Worm (Caenorhabditis elegans) whole organism, young adult: ENCODE data around the gene ugt-12.
A peak's percentile ranks its signal among the peaks of the same experiment; 100 is the strongest.
"Not testable (repeated sequence)": the region's sequence is repeated elsewhere in the genome, so short reads cannot be mapped to it uniquely, and the experiment has no call there.

Experiments used
- B0261.1 ChIP-seq: sonication (generic microtip); optimal IDR thresholded peaks from 2 replicates; lab custom pipeline; 2016; ENCODE audit warnings: mild to moderate bottlenecking, missing genetic modification characterization, moderate library complexity, missing compliant biosample characterization
- D2030.7 ChIP-seq: fragments of 200-800 bp; sonication (Bioruptor generic); IDR thresholded peaks from 2 replicates; pipeline ENCODE4 v1.3.6; 2022; ENCODE audit warnings: missing genetic modification reagents, missing genetic modification characterization, missing compliant biosample characterization
- F49E8.2 ChIP-seq: sonication (generic microtip); optimal IDR thresholded peaks from 3 replicates; lab custom pipeline; 2017; ENCODE audit warnings: missing genetic modification characterization, mild to moderate bottlenecking, missing compliant biosample characterization, antibody characterized with exemption, moderate library complexity; ENCODE audit not compliant: insufficient read depth
- ZK185.1 ChIP-seq: sonication (generic microtip); optimal IDR thresholded peaks from 2 replicates; lab custom pipeline; 2016; ENCODE audit warnings: mild to moderate bottlenecking, missing genetic modification characterization, missing compliant biosample characterization; ENCODE audit not compliant: poor library complexity, severe bottlenecking
- attf-3 ChIP-seq: fragments of 200-800 bp; sonication (Bioruptor generic); conservative IDR thresholded peaks from 2 replicates; pipeline ENCODE4 v1.3.6; 2022; ENCODE audit warnings: missing genetic modification reagents, missing genetic modification characterization, missing compliant biosample characterization
- dox-1 ChIP-seq: fragments of 200-800 bp; sonication (Bioruptor generic); IDR thresholded peaks from 2 replicates; pipeline ENCODE4 v1.3.6; 2022; ENCODE audit warnings: missing genetic modification reagents, missing genetic modification characterization, missing compliant biosample characterization
- dpff-1 ChIP-seq: sonication (generic microtip); optimal IDR thresholded peaks from 2 replicates; lab custom pipeline; 2017; ENCODE audit warnings: mild to moderate bottlenecking, missing genetic modification characterization, missing compliant biosample characterization
- efl-1 ChIP-seq: fragments of 150-350 bp; optimal IDR thresholded peaks from 2 replicates; lab custom pipeline; 2014; ENCODE audit warnings: missing biosample characterization, missing genetic modification reagents, missing genetic modification characterization
- egl-44 ChIP-seq: fragments of 200-800 bp; sonication (Bioruptor generic); IDR thresholded peaks from 2 replicates; pipeline ENCODE4 v1.3.6; 2022; ENCODE audit warnings: missing genetic modification reagents, missing genetic modification characterization, missing compliant biosample characterization
- ekl-4 ChIP-seq: fragments of 200-800 bp; sonication (Bioruptor generic); IDR thresholded peaks from 2 replicates; pipeline ENCODE4 v1.3.6; 2022; ENCODE audit warnings: missing genetic modification reagents, missing genetic modification characterization, missing compliant biosample characterization
- fkh-3 ChIP-seq: sonication (generic microtip); optimal IDR thresholded peaks from 2 replicates; lab custom pipeline; 2016; ENCODE audit warnings: mild to moderate bottlenecking, missing genetic modification characterization, missing compliant biosample characterization
- hlh-12 ChIP-seq: sonication (generic microtip); optimal IDR thresholded peaks from 2 replicates; lab custom pipeline; 2016; ENCODE audit warnings: missing genetic modification characterization, missing compliant biosample characterization
- hmg-1.2 ChIP-seq: fragments of 200-800 bp; sonication (Bioruptor generic); IDR thresholded peaks from 2 replicates; pipeline ENCODE4 v1.3.6; 2022; ENCODE audit warnings: missing genetic modification reagents, missing genetic modification characterization, missing compliant biosample characterization
- lin-35 ChIP-seq, 3 experiments: fragments of 150-350 bp in 2 of 3; sonication (generic microtip) in 1 of 3; optimal IDR thresholded peaks; 2 replicates each; lab custom pipeline; 2014 to 2018; ENCODE audit warnings: missing biosample characterization in 3 of 3, missing genetic modification characterization in 3 of 3, missing genetic modification reagents in 3 of 3
- lin-40 ChIP-seq: sonication (generic microtip); optimal IDR thresholded peaks from 2 replicates; lab custom pipeline; 2016; ENCODE audit warnings: missing genetic modification characterization, mild to moderate bottlenecking, missing compliant biosample characterization, missing genotype, missing genetic modification reagents
- madf-8 ChIP-seq: fragments of 200-800 bp; sonication (Bioruptor generic); conservative IDR thresholded peaks from 2 replicates; pipeline ENCODE4 v1.3.6; 2022; ENCODE audit warnings: missing genetic modification reagents, missing genetic modification characterization, missing compliant biosample characterization
- nfya-1 ChIP-seq: sonication (generic microtip); optimal IDR thresholded peaks from 2 replicates; lab custom pipeline; 2017; ENCODE audit warnings: antibody characterized with exemption, missing compliant biosample characterization, missing genetic modification characterization, borderline replicate concordance; ENCODE audit not compliant: insufficient read depth
- nhr-120 ChIP-seq: fragments of 200-800 bp; sonication (Bioruptor generic); IDR thresholded peaks from 2 replicates; pipeline ENCODE4 v1.3.6; 2022; ENCODE audit warnings: missing genetic modification characterization, missing compliant biosample characterization
- nhr-179 ChIP-seq: sonication (generic microtip); optimal IDR thresholded peaks from 2 replicates; lab custom pipeline; 2016; ENCODE audit warnings: mild to moderate bottlenecking, missing genetic modification characterization, missing compliant biosample characterization
- nhr-90 ChIP-seq: sonication (generic microtip); optimal IDR thresholded peaks from 2 replicates; lab custom pipeline; 2016; ENCODE audit warnings: missing genotype, mild to moderate bottlenecking, missing genetic modification characterization, missing compliant biosample characterization
- pha-4 ChIP-seq: fragments of 150-350 bp; sonication (generic microtip); optimal IDR thresholded peaks from 2 replicates; lab custom pipeline; 2014; ENCODE audit warnings: missing biosample characterization, missing genetic modification reagents, missing genetic modification characterization
- sea-2 ChIP-seq: fragments of 200-800 bp; sonication (Bioruptor generic); IDR thresholded peaks from 2 replicates; pipeline ENCODE4 v1.3.6; 2022; ENCODE audit warnings: missing genetic modification characterization, missing compliant biosample characterization
- snpc-4 ChIP-seq, 5 experiments: fragments of 150-350 bp in 1 of 5; sonication (generic microtip) in 4 of 5; optimal IDR thresholded peaks; 2 replicates each; lab custom pipeline; 2014 to 2018; ENCODE audit warnings: missing genetic modification characterization in 5 of 5, missing biosample characterization in 3 of 5, antibody characterized with exemption in 2 of 5, mild to moderate bottlenecking in 2 of 5, missing compliant biosample characterization in 2 of 5, missing genotype in 2 of 5, moderate library complexity in 2 of 5, missing genetic modification reagents in 1 of 5
- tbp1 ChIP-seq: fragments of 200-800 bp; sonication (Bioruptor generic); optimal IDR thresholded peaks from 2 replicates; lab custom pipeline; 2018; ENCODE audit warnings: mild to moderate bottlenecking, missing genetic modification characterization, missing compliant biosample characterization
- unc-130 ChIP-seq: sonication (generic microtip); optimal IDR thresholded peaks from 2 replicates; lab custom pipeline; 2016; ENCODE audit warnings: missing genetic modification reagents, missing genetic modification characterization, missing compliant biosample characterization
- zim-3 ChIP-seq: sonication (generic microtip); optimal IDR thresholded peaks from 2 replicates; lab custom pipeline; 2017; ENCODE audit warnings: mild to moderate bottlenecking, missing genetic modification characterization, moderate library complexity, missing compliant biosample characterization
- ztf-22 ChIP-seq: fragments of 200-800 bp; sonication (Bioruptor generic); optimal IDR thresholded peaks from 2 replicates; lab custom pipeline; 2018; ENCODE audit warnings: mild to moderate bottlenecking, missing genetic modification characterization, moderate library complexity, missing compliant biosample characterization
- ztf-3 ChIP-seq: fragments of 200-800 bp; sonication (Bioruptor generic); optimal IDR thresholded peaks from 2 replicates; lab custom pipeline; 2018; ENCODE audit warnings: mild to moderate bottlenecking, missing genetic modification characterization, missing compliant biosample characterization

Gene ugt-12

DNA sequence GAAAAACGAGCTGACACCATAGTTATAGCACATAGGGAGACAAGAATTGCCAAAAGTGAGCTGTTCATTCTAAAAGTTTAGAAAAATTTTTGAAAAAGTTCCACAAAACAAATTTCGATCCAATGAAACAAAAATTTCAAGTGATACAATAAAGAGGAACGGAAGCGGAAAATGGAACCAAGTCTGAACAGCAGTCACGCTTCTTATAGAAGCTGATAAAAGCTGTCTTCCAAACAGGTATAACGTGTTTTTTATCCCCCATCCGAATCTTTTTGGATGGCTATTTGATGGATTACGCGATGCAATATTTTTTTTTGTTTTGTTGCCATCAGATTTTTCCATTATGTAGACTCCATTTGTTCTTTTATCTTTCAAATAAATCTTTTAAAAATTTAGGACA, 22.9 kb upstream of the ugt-12 start, which contains the start of gene H23N18.5 (continued):
- TF ChIP-seq egl-44 (GFP tag; lab: Robert Waterston, UW) (no peak), dox-1 (GFP tag; lab: Robert Waterston, UW) (no peak), attf-3 (no peak)

ce11 chrV:4908591-4908990, 19.2 kb upstream of the ugt-12 start, which contains the start of gene ugt-13:
TSS of gene ugt-13 (plus strand) at chrV:4908884.
- TF ChIP-seq lin-40 (tag; lab: Kevin White, UChicago) (peak; percentile 7), ztf-3 (GFP tag; lab: Kevin White, UChicago) (no peak)
- TF ChIP-seq, all 124 proteins: peak for 1

DNA sequence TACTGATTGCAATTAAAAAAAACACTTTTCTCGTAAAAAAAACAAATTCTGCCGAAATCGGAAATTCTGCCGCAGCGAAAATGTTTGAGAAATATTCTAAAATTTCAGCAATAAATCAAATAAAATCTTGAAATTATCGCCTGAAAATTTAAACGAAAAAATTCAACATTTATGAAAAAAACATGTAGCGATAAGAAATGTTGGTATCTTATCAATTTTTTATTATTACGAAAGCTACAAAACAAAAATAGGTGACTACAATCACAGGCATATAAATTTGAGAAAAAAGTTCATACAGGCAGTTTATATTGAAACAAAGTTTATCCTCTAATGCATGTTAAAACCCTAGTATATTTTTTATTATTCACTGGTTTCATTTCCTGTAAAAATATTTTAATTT, 16.5 kb upstream of the ugt-12 start, which contains the start of gene ugt-14:
TSS of gene ugt-14 (plus strand) at position 301 of the 400 bp plus-strand sequence.
- TF ChIP-seq ekl-4 = no peak
- TF ChIP-seq zim-3 (tag; lab: Kevin White, UChicago) = no peak
- TF ChIP-seq tbp1 (GFP tag; lab: Kevin White, UChicago) = no peak
- TF ChIP-seq fkh-3 (tag; lab: Kevin White, UChicago) = no peak
- no peak for TF ChIP-seq madf-8 (GFP tag; lab: Robert Waterston, UW)
- TF ChIP-seq nhr-90 (tag; lab: Kevin White, UChicago) = no peak
- TF ChIP-seq ZK185.1 (tag; lab: Kevin White, UChicago) = no peak
- TF ChIP-seq unc-130 (GFP tag; lab: Kevin White, UChicago) = no peak
- no peak for TF ChIP-seq pha-4
- no peak for TF ChIP-seq nfya-1 (tag; lab: Kevin White, UChicago)
- no peak for TF ChIP-seq snpc-4 (GFP tag; optimal IDR thresholded peaks at IDR 0.05; lab: Kevin White, UChicago)
- TF ChIP-seq snpc-4 (tag; optimal IDR thresholded peaks at IDR 0.05; lab: Kevin White, UChicago) = no peak
- no peak for TF ChIP-seq nhr-120 (GFP tag; lab: Robert Waterston, UW)

DNA sequence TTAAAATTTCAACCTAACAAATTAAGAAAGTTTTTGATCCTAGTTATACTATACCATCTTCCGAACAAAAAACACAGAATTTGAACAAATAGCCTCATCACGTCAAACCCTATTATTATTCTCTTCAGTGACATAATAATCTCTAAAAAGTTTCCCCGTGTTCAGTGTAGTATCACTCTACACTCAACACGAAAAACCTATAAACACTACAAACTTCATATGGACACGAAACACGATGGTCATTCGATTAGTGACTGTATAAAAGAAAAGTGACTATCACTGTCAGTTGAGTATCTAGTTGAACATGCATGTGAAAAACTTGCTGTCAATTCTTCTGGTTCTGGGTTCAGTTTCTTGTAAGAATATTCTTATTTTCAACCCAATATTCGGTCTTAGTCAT, 14.3 kb upstream of the ugt-12 start, which contains the start of gene ugt-8:
TSS of gene ugt-8 (plus strand) at position 235 of the 400 bp plus-strand sequence.
- TF ChIP-seq efl-1 = no peak
- TF ChIP-seq F49E8.2 = no peak
- TF ChIP-seq sea-2 (GFP tag; lab: Robert Waterston, UW) = no peak
- TF ChIP-seq D2030.7 (GFP tag; lab: Robert Waterston, UW) = no peak
- no peak for TF ChIP-seq ztf-22 (GFP tag; lab: Kevin White, UChicago)
- TF ChIP-seq nhr-179 = no peak
- no peak for TF ChIP-seq lin-35 (GFP tag; optimal IDR thresholded peaks at IDR 0.05; lab: Kevin White, UChicago)
- TF ChIP-seq unc-130 (GFP tag; lab: Kevin White, UChicago) = no peak
- TF ChIP-seq, all 124 proteins: peak for 0

ce11 chrV:4901074-4901473, 11.6 kb upstream of the ugt-12 start, which contains the start of gene ugt-67:
TSS of gene ugt-67 (plus strand) at chrV:4901374.
- TF ChIP-seq dpff-1 (tag; lab: Kevin White, UChicago) (no peak), B0261.1 (tag; lab: Kevin White, UChicago) (no peak), hlh-12 (tag; lab: Kevin White, UChicago) (no peak), lin-35 (GFP tag; optimal IDR thresholded peaks at IDR 0.05; lab: Kevin White, UChicago) (no peak)

- not testable (repeated sequence) for TF ChIP-seq snpc-4 (GFP tag; optimal IDR thresholded peaks at IDR 0.05; lab: Kevin White, UChicago)
- TF ChIP-seq snpc-4 (tag; optimal IDR thresholded peaks at IDR 0.05; lab: Kevin White, UChicago) (peak in 1 of 4 experiments; percentile 41), hmg-1.2 (GFP tag; lab: Robert Waterston, UW) (peak; percentile 62)
Measured at ce11 chrV:4900020-4900419, 10.6 kb upstream of the ugt-12 start, which contains the start of gene ugt-10. TSS of gene ugt-10 (minus strand) at chrV:4900120.
